Fruit fly (Drosophila melanogaster) whole organism, embryonic: Measurements from ENCODE around the gene CG13912.

Source experiments
- Adf1 ChIP-seq: fragments of 200-800 bp; sonication (Bioruptor generic); IDR thresholded peaks from 2 replicates; pipeline ENCODE4 v1.3.6; 2022; ENCODE audit warnings: missing biosample characterization, missing genetic modification characterization
- Atf3 ChIP-seq: fragments of 200-800 bp; sonication (Bioruptor generic); optimal IDR thresholded peaks from 3 replicates; lab custom pipeline; 2016; ENCODE audit warnings: missing biosample characterization, missing genetic modification characterization
- CG10274 ChIP-seq: fragments of 200-800 bp; sonication (Bioruptor generic); optimal IDR thresholded peaks from 3 replicates; lab custom pipeline; 2017; ENCODE audit warnings: missing biosample characterization, mild to moderate bottlenecking, missing genetic modification characterization
- CG10462 ChIP-seq: fragments of 200-800 bp; sonication (Bioruptor generic); optimal IDR thresholded peaks from 2 replicates; lab custom pipeline; 2016; ENCODE audit warnings: missing biosample characterization, missing genetic modification characterization
- CG10543 ChIP-seq: fragments of 200-800 bp; sonication (Bioruptor generic); optimal IDR thresholded peaks from 3 replicates; lab custom pipeline; 2017; ENCODE audit warnings: missing biosample characterization, mild to moderate bottlenecking, missing genetic modification characterization, moderate library complexity
- CG11504 ChIP-seq: fragments of 200-800 bp; sonication (Bioruptor generic); optimal IDR thresholded peaks from 3 replicates; lab custom pipeline; 2019; ENCODE audit warnings: missing biosample characterization, mild to moderate bottlenecking, missing genetic modification characterization, moderate library complexity
- CG11696 ChIP-seq: fragments of 200-800 bp; sonication (Bioruptor generic); IDR thresholded peaks from 2 replicates; pipeline ENCODE4 v1.3.6; 2022; ENCODE audit warnings: missing biosample characterization, missing genetic modification characterization
- CG13775 ChIP-seq: fragments of 200-800 bp; sonication (Bioruptor generic); optimal IDR thresholded peaks from 3 replicates; lab custom pipeline; 2017; ENCODE audit warnings: missing biosample characterization, mild to moderate bottlenecking, missing genetic modification characterization
- CG15479 ChIP-seq: fragments of 200-800 bp; sonication (Bioruptor generic); optimal IDR thresholded peaks from 3 replicates; lab custom pipeline; 2019; ENCODE audit warnings: missing biosample characterization, mild to moderate bottlenecking, missing genetic modification characterization, moderate library complexity
- CG17328 ChIP-seq: fragments of 200-800 bp; sonication (Bioruptor generic); IDR thresholded peaks from 2 replicates; pipeline ENCODE4 v1.3.6; 2022; ENCODE audit warnings: missing biosample characterization, missing genetic modification characterization
- CG17361 ChIP-seq: fragments of 200-800 bp; sonication (Bioruptor generic); IDR thresholded peaks from 3 replicates; pipeline ENCODE4 v1.3.6; 2022; ENCODE audit warnings: missing biosample characterization, missing genetic modification characterization
- CG2120 ChIP-seq: fragments of 200-800 bp; sonication (Bioruptor generic); optimal IDR thresholded peaks from 3 replicates; lab custom pipeline; 2016; ENCODE audit warnings: missing biosample characterization, missing genetic modification characterization
- CG2889 ChIP-seq: fragments of 200-800 bp; sonication (Bioruptor generic); IDR thresholded peaks from 3 replicates; pipeline ENCODE4 v1.3.6; 2022; ENCODE audit warnings: missing biosample characterization, missing genetic modification characterization
- CG3065 ChIP-seq: fragments of 200-800 bp; sonication (Bioruptor generic); optimal IDR thresholded peaks from 2 replicates; lab custom pipeline; 2016; ENCODE audit warnings: missing biosample characterization, missing genetic modification characterization
- CG32772 ChIP-seq: fragments of 200-800 bp; sonication (Bioruptor generic); IDR thresholded peaks from 2 replicates; pipeline ENCODE4 v1.3.6; 2022; ENCODE audit warnings: missing biosample characterization, missing genetic modification characterization
- CG4424 ChIP-seq: fragments of 200-800 bp; sonication (Bioruptor generic); optimal IDR thresholded peaks from 3 replicates; lab custom pipeline; 2016; ENCODE audit warnings: missing biosample characterization, missing genetic modification characterization
- CG4707 ChIP-seq: fragments of 200-800 bp; sonication (Bioruptor generic); optimal IDR thresholded peaks from 2 replicates; lab custom pipeline; 2018; ENCODE audit warnings: missing biosample characterization, mild to moderate bottlenecking, missing genetic modification characterization, moderate library complexity
- CG6272 ChIP-seq: fragments of 200-800 bp; sonication (Bioruptor generic); IDR thresholded peaks from 2 replicates; pipeline ENCODE4 v1.3.6; 2022; ENCODE audit warnings: missing biosample characterization, missing genetic modification characterization
- CG6854 ChIP-seq: fragments of 200-800 bp; sonication (Bioruptor generic); optimal IDR thresholded peaks from 3 replicates; lab custom pipeline; 2017; ENCODE audit warnings: missing biosample characterization, mild to moderate bottlenecking, missing genetic modification characterization
- CG7963 ChIP-seq: fragments of 200-800 bp; sonication (Bioruptor generic); IDR thresholded peaks from 3 replicates; pipeline ENCODE4 v1.3.6; 2022; ENCODE audit warnings: missing biosample characterization, missing genetic modification characterization; ENCODE audit not compliant: partially characterized antibody
- CkIIα-i1 ChIP-seq: fragments of 200-800 bp; sonication (Bioruptor generic); IDR thresholded peaks from 2 replicates; pipeline ENCODE4 v1.3.6; 2022; ENCODE audit warnings: missing biosample characterization, missing genetic modification characterization
- Doc3 ChIP-seq: fragments of 200-800 bp; sonication (Bioruptor generic); IDR thresholded peaks from 3 replicates; pipeline ENCODE4 v1.3.6; 2022; ENCODE audit warnings: missing biosample characterization, missing genetic modification characterization; ENCODE audit not compliant: partially characterized antibody
- HLH3B ChIP-seq: fragments of 200-800 bp; sonication (Bioruptor generic); IDR thresholded peaks from 2 replicates; pipeline ENCODE4 v1.3.6; 2022; ENCODE audit warnings: missing biosample characterization, missing genetic modification characterization
- Mrtf ChIP-seq: fragments of 200-800 bp; sonication (Bioruptor generic); IDR thresholded peaks from 3 replicates; pipeline ENCODE4 v1.3.6; 2022; ENCODE audit warnings: missing biosample characterization, missing genetic modification characterization
- NC2β ChIP-seq: fragments of 200-800 bp; sonication (Bioruptor generic); optimal IDR thresholded peaks from 2 replicates; lab custom pipeline; 2016; ENCODE audit warnings: missing biosample characterization, missing genetic modification characterization
- Nf-YB ChIP-seq: fragments of 200-800 bp; sonication (Bioruptor generic); optimal IDR thresholded peaks from 3 replicates; lab custom pipeline; 2019; ENCODE audit warnings: missing biosample characterization, mild to moderate bottlenecking, missing genetic modification characterization, moderate library complexity
- ash1 ChIP-seq: fragments of 200-800 bp; sonication (Bioruptor generic); optimal IDR thresholded peaks from 2 replicates; lab custom pipeline; 2018; ENCODE audit warnings: missing biosample characterization, mild to moderate bottlenecking, missing genetic modification characterization
- bcd ChIP-seq: fragments of 200-800 bp; sonication (Bioruptor generic); optimal IDR thresholded peaks from 2 replicates; lab custom pipeline; 2017; ENCODE audit warnings: missing biosample characterization, mild to moderate bottlenecking, missing genetic modification characterization
- cato ChIP-seq: fragments of 200-800 bp; sonication (Bioruptor generic); optimal IDR thresholded peaks from 2 replicates; lab custom pipeline; 2016; ENCODE audit warnings: missing biosample characterization, missing genetic modification characterization, borderline replicate concordance
- chn ChIP-seq: fragments of 200-800 bp; sonication (Bioruptor generic); optimal IDR thresholded peaks from 2 replicates; lab custom pipeline; 2016; ENCODE audit warnings: missing biosample characterization, missing genetic modification characterization
- crc ChIP-seq: fragments of 200-800 bp; sonication (Bioruptor generic); optimal IDR thresholded peaks from 2 replicates; lab custom pipeline; 2016; ENCODE audit warnings: missing biosample characterization, missing genetic modification characterization
- crol ChIP-seq: fragments of 200-800 bp; sonication (Bioruptor generic); IDR thresholded peaks from 2 replicates; pipeline ENCODE4 v1.3.6; 2022; ENCODE audit warnings: missing biosample characterization, missing genetic modification characterization
- disco-r ChIP-seq: fragments of 200-800 bp; sonication (Bioruptor generic); optimal IDR thresholded peaks from 2 replicates; lab custom pipeline; 2016; ENCODE audit warnings: missing biosample characterization, missing genetic modification characterization
- dmrt11E ChIP-seq: fragments of 200-800 bp; sonication (Bioruptor generic); optimal IDR thresholded peaks from 3 replicates; lab custom pipeline; 2018; ENCODE audit warnings: missing biosample characterization, mild to moderate bottlenecking, missing genetic modification characterization, moderate library complexity
- eve ChIP-seq, 2 experiments: fragments of >200 bp; optimal IDR thresholded peaks; 2 replicates each; lab custom pipeline; 2017; ENCODE audit warnings: missing biosample characterization in 2 of 2, missing genetic modification characterization in 2 of 2
- exex ChIP-seq: fragments of 200-800 bp; sonication (Bioruptor generic); optimal IDR thresholded peaks from 4 replicates; lab custom pipeline; 2018; ENCODE audit warnings: missing biosample characterization, mild to moderate bottlenecking, missing genetic modification characterization, moderate library complexity
- fd64A ChIP-seq: fragments of 200-800 bp; sonication (Bioruptor generic); optimal IDR thresholded peaks from 3 replicates; lab custom pipeline; 2018; ENCODE audit warnings: missing biosample characterization, mild to moderate bottlenecking, missing genetic modification characterization
- her ChIP-seq: fragments of 200-800 bp; sonication (Bioruptor generic); optimal IDR thresholded peaks from 2 replicates; lab custom pipeline; 2016; ENCODE audit warnings: missing biosample characterization, missing genetic modification characterization
- knrl ChIP-seq: fragments of 200-800 bp; sonication (Bioruptor generic); IDR thresholded peaks from 3 replicates; pipeline ENCODE4 v1.3.6; 2022; ENCODE audit warnings: missing biosample characterization, missing genetic modification characterization; ENCODE audit not compliant: partially characterized antibody
- mam ChIP-seq: fragments of 200-800 bp; sonication (Bioruptor generic); optimal IDR thresholded peaks from 3 replicates; lab custom pipeline; 2016; ENCODE audit warnings: missing biosample characterization, missing genetic modification characterization
- mirr ChIP-seq: fragments of 200-800 bp; sonication (Bioruptor generic); optimal IDR thresholded peaks from 3 replicates; lab custom pipeline; 2018; ENCODE audit warnings: missing biosample characterization, mild to moderate bottlenecking, missing genetic modification characterization
- repo ChIP-seq: fragments of 200-800 bp; sonication (Bioruptor generic); optimal IDR thresholded peaks from 2 replicates; lab custom pipeline; 2016; ENCODE audit warnings: missing biosample characterization, missing genetic modification characterization
- sens ChIP-seq: fragments of 200-800 bp; sonication (Bioruptor generic); peaks from one replicate; lab custom pipeline; 2016; ENCODE audit warnings: missing biosample characterization, missing genetic modification characterization
- twi ChIP-seq: fragments of 200-800 bp; optimal IDR thresholded peaks from 2 replicates; lab custom pipeline; 2019; ENCODE audit warnings: missing biosample characterization, mild to moderate bottlenecking, missing genetic modification characterization, moderate library complexity
- vfl ChIP-seq: fragments of 200-800 bp; sonication (Bioruptor generic); optimal IDR thresholded peaks from 2 replicates; lab custom pipeline; 2016; ENCODE audit warnings: missing biosample characterization, missing genetic modification characterization
- vnd ChIP-seq: fragments of 200-800 bp; sonication (Bioruptor generic); IDR thresholded peaks from 3 replicates; pipeline ENCODE4 v1.3.6; 2022; ENCODE audit warnings: missing biosample characterization, missing genetic modification characterization; ENCODE audit not compliant: partially characterized antibody

The CG13912 gene

DNA sequence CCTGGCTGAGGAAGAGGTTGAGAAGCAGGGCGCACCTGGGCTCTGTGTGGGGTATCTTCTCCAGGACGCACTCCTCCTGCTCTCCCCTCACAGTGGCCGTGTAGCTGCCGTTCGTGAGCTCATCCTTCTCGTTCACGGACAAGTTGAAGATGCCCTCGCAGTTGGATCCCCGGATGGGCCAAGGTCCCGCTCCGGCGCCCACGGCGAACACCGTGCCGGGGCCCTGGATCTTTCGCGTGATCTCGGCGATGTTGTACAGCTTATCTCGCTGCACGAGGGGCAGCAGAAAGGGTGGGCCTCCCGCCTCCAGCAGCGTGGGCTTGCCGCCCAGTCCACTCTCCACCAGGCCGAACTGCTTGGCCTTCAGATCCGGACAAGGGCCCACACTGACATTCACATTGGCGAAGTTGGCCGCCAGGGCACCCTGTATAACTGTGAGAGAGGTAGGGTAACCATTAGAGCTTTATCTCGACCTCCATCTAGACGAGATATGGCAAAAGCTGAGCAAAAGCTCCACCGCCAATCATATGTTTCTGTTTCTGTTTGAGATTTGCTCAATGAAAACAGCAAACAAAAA, 14.6 kb downstream of the CG13912 start (continued):
- TF ChIP-seq CG10274: no peak

DNA sequence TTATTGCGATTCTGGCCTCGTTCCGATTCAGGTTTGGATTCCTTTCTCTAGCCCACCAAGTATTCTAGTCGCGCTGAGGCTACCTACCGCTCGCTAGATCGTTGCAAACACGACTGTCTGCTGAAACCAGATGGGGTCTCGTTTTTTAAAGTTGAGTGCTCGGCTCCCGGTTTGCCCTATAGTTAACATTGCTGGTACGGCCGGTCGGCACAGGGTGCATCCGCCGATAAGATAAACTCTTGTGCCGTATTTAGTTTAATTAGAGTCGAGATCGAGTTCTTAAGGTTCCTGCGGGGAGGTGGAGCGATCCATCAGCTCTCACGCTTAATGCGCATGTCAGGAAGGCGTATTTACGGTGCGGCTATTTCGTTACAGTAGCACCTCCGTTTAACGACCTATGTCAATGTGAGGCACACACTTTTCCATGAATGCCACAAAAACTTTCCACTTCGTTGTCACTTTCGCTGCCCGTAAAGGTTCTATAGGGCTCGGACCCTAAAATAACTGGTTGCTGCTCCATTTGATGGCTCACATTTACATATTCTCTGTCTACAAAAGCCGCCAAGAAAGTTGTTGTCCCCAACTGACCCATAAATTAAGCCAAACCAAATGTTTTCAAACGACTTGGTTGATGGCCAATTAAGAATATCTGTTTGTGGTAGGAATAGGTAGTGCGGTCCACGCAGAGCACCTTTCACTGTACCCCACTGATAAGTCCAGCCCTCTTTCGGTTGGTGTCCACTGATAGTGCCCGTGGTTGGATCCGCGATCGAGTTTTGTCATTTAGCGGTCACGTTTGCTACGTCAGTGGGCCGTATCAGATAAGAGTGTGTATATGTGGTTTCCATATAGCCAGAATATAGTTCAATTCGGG, 15.5 kb downstream of the CG13912 start, which contains the start of gene CG9119:
TSS of gene CG9119 (minus strand) at position 122 of the 874 bp plus-strand sequence.
- no peak for TF ChIP-seq cato (GFP tag; lab: Kevin White, UChicago)
- no peak for TF ChIP-seq CG11696 (GFP tag; lab: Robert Waterston, UW)
- TF ChIP-seq CG2120 (GFP tag; lab: Kevin White, UChicago): peak; percentile 87
- peak; percentile 75 for TF ChIP-seq CG11504 (tag; lab: Kevin White, UChicago)
- TF ChIP-seq CG7963 (GFP tag; lab: Robert Waterston, UW): no peak
- peak; percentile 10 for TF ChIP-seq disco-r
- peak; percentile 82 for TF ChIP-seq CG17361 (GFP tag; lab: Robert Waterston, UW)
- TF ChIP-seq CG17328 (GFP tag; lab: Robert Waterston, UW): 0 out of 2 replicates have a peak, but pooled peaks have one; percentile 24
- no peak for TF ChIP-seq eve (GFP tag; optimal IDR thresholded peaks at IDR 0.05; lab: Kevin White, UChicago)
- peak; percentile 48 for TF ChIP-seq vfl (GFP tag; lab: Kevin White, UChicago)
- no peak for TF ChIP-seq CkIIα-i1
- TF ChIP-seq knrl: no peak
- TF ChIP-seq Nf-YB (GFP tag; lab: Kevin White, UChicago): peak; percentile 10
- no peak for TF ChIP-seq CG10462 (GFP tag; lab: Kevin White, UChicago)
- no peak for TF ChIP-seq ash1 (GFP tag; lab: Kevin White, UChicago)
- no peak for TF ChIP-seq CG6854 (GFP tag; lab: Kevin White, UChicago)
- TF ChIP-seq vnd (GFP tag; lab: Robert Waterston, UW): no peak
- TF ChIP-seq CG3065 (GFP tag; lab: Kevin White, UChicago): no peak
- TF ChIP-seq mam (GFP tag; lab: Kevin White, UChicago): peak; percentile 80
- no peak; the same call in 1 of the 2 replicates for TF ChIP-seq CG32772 (GFP tag; lab: Robert Waterston, UW)
- TF ChIP-seq chn (GFP tag; lab: Kevin White, UChicago): no peak
- peak; percentile 65 for TF ChIP-seq her (GFP tag; lab: Kevin White, UChicago)
- TF ChIP-seq CG13775: peak; percentile 68
- TF ChIP-seq CG4424 (GFP tag; lab: Kevin White, UChicago): peak; percentile 38
- no peak for TF ChIP-seq repo (GFP tag; lab: Kevin White, UChicago)
- peak; percentile 51 for TF ChIP-seq crc (GFP tag; lab: Kevin White, UChicago)
- peak; percentile 73 for TF ChIP-seq bcd (GFP tag; lab: Kevin White, UChicago)
- TF ChIP-seq dmrt11E (tag; lab: Kevin White, UChicago): peak; percentile 16
- TF ChIP-seq twi (tag; lab: Kevin White, UChicago): peak; percentile 51
- no peak for TF ChIP-seq CG4707
- peak; percentile 39; the same call in 1 of the 2 replicates for TF ChIP-seq HLH3B
- 0 out of 2 replicates have a peak, but pooled peaks have one; percentile 7 for TF ChIP-seq Adf1 (GFP tag; lab: Robert Waterston, UW)
- peak; percentile 90 for TF ChIP-seq sens
- TF ChIP-seq Doc3 (GFP tag; lab: Robert Waterston, UW): no peak
- no peak for TF ChIP-seq mirr (GFP tag; lab: Kevin White, UChicago)
- no peak for TF ChIP-seq Mrtf (GFP tag; lab: Robert Waterston, UW)
- no peak for TF ChIP-seq Atf3 (GFP tag; lab: Kevin White, UChicago)
- TF ChIP-seq exex (tag; lab: Kevin White, UChicago): peak; percentile 76
- 0 out of 3 replicates have a peak, but pooled peaks have one; percentile 24 for TF ChIP-seq CG2889 (GFP tag; lab: Robert Waterston, UW)
- TF ChIP-seq fd64A (GFP tag; lab: Kevin White, UChicago): peak; percentile 45
- TF ChIP-seq crol: peak; percentile 72
- TF ChIP-seq NC2β: peak; percentile 27
- TF ChIP-seq CG15479 (GFP tag; lab: Kevin White, UChicago): no peak
- no peak for TF ChIP-seq CG6272
- TF ChIP-seq CG10543 (GFP tag; lab: Kevin White, UChicago): peak; percentile 84
